Fruit fly (Drosophila melanogaster) S2 (cell line): ENCODE data around the gene smid.

Experiments used
- CG8478 ChIP-seq: fragments of >200 bp; optimal IDR thresholded peaks from 2 replicates; lab custom pipeline; 2018
- CTCF ChIP-seq, 2 experiments: fragments of >200 bp; optimal IDR thresholded peaks; 2 replicates each; lab custom pipeline; 2018

The smid gene

DNA sequence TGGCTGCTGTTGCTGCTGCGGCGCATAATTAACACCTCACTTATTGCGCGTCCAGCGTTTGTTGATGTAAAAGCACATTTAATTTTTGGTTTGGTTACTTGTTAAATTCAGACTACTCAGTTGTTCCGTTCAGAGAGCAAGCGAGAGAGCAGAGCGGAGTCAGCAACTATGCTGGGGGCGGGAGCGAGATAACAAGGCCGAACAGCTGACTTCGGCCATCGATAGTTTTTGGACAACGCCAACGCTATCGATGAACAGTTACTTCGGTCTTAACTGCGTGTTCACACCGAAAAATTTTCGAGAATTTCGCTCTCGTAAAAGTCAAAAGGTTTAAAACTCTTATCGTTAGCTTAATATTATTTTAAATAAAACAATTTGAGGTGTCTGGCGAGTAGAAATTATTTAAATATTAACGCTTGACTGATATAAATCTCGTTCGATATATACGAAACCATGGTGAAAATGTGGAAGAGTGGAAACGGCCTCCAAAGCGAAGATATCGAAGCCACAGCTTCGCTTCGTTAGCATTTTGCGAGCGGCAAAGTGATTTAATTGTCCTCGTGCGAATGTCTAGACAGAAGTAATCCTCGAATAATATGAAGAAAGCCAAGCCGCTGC lies at the start of gene smid, which contains the start of gene SMSr:
Gene smid (plus strand): TSS at position 256 of the 618 bp plus-strand sequence.
Gene SMSr (minus strand): TSS at position 116 of the 618 bp plus-strand sequence.
- TF ChIP-seq CTCF (optimal IDR thresholded peaks at IDR 0.05; lab: Kevin White, UChicago) (no peak), CG8478 (no peak)

DNA sequence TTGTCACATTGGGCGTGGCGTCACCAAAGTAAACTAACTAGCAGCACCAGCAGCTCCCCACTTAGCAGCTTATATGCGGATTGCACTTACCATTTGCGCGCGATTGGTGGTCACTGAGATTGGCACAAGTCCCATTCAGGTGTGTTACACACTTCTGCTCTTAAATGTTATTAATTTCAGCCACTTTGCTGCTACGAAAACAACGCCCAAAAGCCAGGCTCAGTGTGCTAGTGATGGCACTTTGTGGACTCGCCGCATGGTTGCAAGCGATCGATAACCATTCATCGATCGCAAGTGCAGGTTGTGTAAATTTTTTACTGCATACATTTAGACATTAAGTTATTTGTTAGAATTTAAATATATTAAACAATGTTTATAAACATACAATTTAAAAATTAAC lies 46.4 kb upstream of the smid start, which contains the start of the genes wrm1 and wrm2:
Gene wrm1 (minus strand): TSS at position 237 of the 400 bp plus-strand sequence.
Gene wrm2 (minus strand): TSS at position 237 of the 400 bp plus-strand sequence.
- no peak for TF ChIP-seq CTCF (optimal IDR thresholded peaks at IDR 0.05; lab: Kevin White, UChicago)
- TF ChIP-seq CG8478: no peak

DNA sequence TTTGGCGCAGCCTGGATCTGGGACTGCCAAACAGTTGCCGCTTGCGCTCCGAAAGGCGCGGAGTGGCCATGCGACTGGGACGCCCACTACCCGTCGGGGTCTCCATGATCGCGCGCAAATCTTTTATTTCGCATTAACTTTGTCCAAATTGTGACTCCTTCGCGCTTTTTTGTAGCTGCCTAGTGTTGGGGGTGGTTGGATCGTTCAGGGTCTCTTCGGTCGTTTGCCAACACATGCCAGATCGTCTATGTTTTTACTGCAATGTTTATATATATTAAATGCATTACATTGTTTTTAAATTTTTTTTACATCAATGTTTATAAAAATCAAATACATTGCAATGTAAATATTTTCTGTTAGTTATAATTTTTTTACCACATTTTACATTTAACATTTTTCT lies 42.6 kb upstream of the smid start:
- TF ChIP-seq CTCF (optimal IDR thresholded peaks at IDR 0.05; lab: Kevin White, UChicago) (no peak), CG8478 (no peak)

DNA sequence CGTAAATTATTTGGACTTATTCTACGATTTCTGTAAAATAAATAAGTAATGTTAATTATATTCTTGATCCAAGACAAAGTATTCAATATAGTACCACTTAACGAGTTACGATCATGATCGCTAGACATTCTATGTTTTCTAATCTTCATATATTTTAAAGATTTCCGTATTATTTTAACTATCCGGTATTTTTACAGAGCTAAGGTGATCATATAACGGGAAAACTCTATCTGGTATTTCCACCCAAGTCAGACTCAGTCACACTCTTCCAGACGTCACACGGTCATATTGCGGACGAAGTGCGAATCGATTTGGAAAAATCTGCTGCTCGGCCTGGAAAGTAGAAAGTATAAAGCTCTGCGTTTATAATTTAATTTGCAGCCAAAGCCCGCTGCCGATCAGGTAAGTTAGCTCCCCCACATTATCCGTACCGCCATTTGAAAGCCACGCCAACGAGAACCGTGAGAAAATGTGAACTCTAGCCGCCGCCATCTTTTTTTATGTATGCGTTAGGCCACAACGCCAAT lies 42.1 kb upstream of the smid start, which contains the start of the genes lark and eco:
Gene lark (plus strand): TSS at position 51 of the 527 bp plus-strand sequence.
Gene eco (minus strand): TSS at position 125 of the 527 bp plus-strand sequence.
- TF ChIP-seq CTCF (optimal IDR thresholded peaks at IDR 0.05; lab: Kevin White, UChicago): no peak
- TF ChIP-seq CG8478: no peak

DNA sequence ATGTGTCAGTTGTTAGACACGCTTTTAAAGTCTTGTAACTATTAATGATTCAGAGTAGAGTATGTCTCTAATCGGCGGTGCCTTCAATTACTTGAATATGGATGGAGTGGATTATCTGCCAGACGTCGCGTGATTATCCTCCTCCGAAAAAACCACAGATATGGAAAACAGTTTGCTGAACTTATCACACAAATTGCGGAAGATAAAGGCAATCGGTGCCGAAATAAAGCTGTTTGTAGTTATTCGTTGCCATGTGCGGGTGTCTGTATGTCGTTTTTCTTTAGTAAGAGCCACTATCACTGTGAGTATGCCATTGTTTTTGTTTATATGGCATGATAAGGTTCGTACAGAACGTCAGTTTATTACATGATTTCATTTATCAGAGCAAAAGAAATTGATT lies 37.4 kb upstream of the smid start:
- no peak for TF ChIP-seq CTCF (optimal IDR thresholded peaks at IDR 0.05; lab: Kevin White, UChicago)
- no peak for TF ChIP-seq CG8478

DNA sequence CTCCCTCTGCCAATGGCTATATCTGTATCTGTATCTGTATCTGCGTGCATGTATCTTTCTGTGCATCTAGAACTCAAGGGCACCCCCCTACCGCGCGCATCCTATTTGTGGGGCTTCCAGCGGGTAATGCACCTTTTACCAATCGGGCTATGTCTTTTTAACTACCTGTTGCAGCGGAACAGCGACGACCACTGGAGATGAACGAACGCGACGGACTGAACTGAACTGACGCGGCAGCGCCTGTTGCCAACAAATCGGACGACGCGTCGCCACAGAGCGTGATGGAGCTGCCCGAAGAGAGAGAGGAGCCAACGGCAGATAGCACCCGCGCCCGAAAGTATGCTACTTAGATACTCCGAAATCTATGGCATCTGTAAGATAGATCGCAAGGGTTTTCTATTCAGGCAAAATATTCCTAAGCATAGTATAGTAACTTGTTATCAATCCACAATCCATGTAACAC lies 36.4 kb upstream of the smid start, which contains the start of gene Cln7:
Gene Cln7 (minus strand): TSS at position 219 of the 463 bp plus-strand sequence.
- TF ChIP-seq CTCF (optimal IDR thresholded peaks at IDR 0.05; lab: Kevin White, UChicago) (no peak), CG8478 (no peak)

DNA sequence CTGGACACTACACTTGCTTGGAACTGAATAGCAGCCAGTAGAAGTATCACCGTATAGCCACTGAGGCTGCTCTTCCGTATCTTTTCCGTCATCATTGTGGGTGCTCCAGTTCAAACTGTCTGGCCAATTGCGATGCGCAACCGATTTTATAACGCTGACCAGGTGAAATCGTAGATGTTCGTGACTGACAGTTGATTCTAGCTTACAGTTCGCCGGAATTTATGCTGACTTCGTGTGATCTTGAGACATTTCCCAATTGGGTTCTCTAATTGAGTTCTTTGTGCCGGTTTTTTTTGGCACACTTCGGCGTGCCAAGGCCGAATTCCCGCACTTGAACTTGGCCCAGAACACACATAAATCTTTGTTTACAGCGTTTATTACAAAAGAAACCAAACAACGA lies 34.5 kb upstream of the smid start, which contains the start of gene CG14834:
Gene CG14834 (minus strand): TSS at position 173 of the 400 bp plus-strand sequence.
- no peak for TF ChIP-seq CG8478
- no peak for TF ChIP-seq CTCF (optimal IDR thresholded peaks at IDR 0.05; lab: Kevin White, UChicago)

DNA sequence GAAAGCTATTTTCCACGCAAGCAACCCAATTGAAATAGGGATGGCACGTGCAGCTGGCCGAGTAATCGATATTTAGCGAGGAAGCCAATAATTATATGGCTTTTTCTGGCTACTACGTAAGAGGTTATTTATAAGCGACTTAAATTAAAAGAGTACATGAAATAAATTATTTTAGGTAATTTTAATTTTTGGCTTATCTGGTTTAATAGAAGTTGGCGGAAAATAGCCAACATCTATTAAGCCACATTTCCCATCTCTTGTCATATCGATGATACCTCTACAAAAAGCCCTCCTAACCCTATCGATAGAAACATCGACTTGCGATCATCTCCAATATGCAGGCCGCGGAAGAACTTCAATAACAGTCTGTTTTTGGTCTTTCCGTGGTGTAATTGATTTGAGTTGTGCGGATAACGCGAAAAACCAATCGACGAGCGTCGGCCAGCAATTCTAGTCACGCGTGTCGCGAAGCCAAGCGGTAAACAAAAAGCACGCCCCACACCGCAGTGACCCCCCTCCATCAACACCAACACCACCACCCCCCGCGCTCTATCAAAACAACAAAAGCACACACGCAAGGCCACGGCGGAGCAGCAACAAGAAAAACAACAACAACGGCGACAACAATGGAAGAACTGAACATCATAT lies 33.3 kb upstream of the smid start, which contains the start of the genes Srp19 and qm:
Gene Srp19 (minus strand): TSS at position 51 of the 648 bp plus-strand sequence.
Gene qm (plus strand): TSS at position 330 of the 648 bp plus-strand sequence.
- TF ChIP-seq CG8478: no peak
- no peak for TF ChIP-seq CTCF (optimal IDR thresholded peaks at IDR 0.05; lab: Kevin White, UChicago)

DNA sequence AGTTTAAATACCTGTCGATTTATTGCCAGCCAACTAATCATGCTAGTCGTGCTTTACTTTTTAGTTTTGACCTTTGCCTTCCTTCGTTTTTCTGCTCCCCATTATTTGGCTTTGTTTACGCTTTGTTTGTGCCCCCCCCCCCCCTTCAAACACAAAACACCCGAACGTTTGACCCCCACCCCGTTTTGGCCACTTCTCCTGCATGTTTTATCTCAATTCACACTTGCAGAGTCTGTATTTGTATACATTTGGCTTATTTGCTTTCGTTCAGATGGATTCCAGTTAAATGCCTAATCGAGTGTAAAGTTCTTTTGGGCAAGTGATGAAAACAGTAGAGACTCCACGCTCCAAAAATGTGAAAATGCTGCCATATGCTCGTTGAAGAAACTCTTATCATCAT lies 32.1 kb upstream of the smid start:
- no peak for TF ChIP-seq CG8478
- TF ChIP-seq CTCF (optimal IDR thresholded peaks at IDR 0.05; lab: Kevin White, UChicago): no peak

DNA sequence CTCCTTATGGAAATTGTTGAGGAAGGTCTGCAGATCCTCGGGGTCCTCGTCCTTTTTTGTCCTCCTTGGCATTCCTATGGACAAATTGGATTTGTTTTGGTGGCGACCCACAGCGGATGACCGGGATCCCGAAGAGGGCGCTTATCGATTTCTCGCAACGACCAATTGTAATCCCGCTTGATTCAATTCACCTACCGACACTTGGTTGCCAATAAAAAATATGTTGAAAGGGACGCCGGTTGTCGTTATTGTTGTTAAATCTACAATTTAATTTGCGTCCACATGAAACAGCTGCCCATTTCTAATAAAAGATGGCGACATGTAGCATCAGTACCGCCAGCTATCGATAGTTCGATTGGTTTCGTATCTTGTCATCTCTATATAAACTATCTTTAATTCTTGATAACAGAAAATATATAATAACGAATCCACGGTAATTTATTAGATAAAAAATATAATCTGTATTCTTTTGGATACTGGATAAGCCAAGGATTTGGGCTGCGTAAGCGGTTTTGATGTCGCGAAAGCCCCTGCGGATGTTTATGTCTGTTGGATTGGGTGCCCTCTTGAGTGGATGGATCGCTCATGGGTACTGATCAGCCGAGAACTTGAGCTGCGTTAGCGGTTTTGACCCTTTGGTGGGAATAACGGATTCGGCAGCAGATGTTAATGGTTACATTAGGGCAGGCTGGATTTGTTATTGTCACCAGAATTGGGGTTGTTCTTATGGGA lies 24.9 kb upstream of the smid start, which contains the start of gene CTCF:
Gene CTCF (minus strand): TSS at position 328 of the 732 bp plus-strand sequence.
- TF ChIP-seq CTCF (optimal IDR thresholded peaks at IDR 0.05; lab: Kevin White, UChicago) (peak; percentile 85 to 93), CG8478 (no peak)

DNA sequence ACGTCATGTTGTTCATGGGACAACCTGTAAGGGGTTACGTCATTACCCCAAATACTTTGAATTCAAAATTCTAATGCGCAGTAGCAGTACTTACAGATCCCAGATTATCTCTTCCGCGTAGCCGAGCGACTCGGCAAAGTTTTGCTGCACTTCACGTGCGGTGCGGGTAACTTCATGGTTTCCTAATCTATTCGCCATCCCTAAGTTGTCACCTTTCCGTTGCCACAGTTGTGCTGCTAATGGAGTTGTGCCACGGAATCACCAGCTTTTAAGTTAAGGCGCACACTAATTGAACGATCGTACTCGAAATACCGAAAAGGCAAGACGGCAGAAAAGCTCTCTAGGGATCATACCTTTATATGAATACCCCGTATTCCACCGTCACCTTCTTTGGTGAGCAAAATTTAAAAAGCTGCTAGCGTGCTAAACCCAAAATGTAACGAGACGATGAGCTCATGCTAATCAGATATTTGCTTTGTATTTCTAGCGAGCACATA lies 21.5 kb upstream of the smid start, which contains the start of gene pst:
Gene pst (minus strand): TSS at position 437 of the 497 bp plus-strand sequence.
- no peak for TF ChIP-seq CTCF (optimal IDR thresholded peaks at IDR 0.05; lab: Kevin White, UChicago)

DNA sequence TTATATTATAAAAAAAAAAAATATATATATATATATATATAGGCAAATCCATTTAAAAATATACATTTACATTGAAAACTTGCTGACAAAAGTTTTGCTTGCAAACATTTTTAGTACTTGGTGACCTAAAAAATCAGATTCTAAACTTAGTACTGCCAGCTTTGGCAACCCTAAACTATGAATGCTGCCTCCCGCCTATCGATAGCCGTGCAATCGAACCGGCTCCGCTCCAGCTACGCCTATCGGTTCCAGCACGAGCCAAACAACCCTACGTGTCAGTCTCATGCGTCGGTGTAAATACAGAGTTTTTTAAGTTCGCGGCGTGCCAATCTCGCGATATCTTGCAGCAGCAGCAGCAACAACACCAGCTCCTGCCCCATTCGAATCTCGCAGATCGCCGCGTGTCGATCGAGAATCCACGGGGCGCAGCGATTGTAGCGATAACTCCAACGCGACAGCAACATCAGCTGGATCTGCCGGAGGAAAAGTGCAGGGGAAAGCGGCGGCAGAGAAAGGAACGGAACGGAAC lies 21.0 kb upstream of the smid start, which contains the start of gene Sec63:
Gene Sec63 (plus strand): TSS at position 238 of the 529 bp plus-strand sequence.
- no peak for TF ChIP-seq CG8478
- TF ChIP-seq CTCF (optimal IDR thresholded peaks at IDR 0.05; lab: Kevin White, UChicago): peak; percentile 16 to 40

DNA sequence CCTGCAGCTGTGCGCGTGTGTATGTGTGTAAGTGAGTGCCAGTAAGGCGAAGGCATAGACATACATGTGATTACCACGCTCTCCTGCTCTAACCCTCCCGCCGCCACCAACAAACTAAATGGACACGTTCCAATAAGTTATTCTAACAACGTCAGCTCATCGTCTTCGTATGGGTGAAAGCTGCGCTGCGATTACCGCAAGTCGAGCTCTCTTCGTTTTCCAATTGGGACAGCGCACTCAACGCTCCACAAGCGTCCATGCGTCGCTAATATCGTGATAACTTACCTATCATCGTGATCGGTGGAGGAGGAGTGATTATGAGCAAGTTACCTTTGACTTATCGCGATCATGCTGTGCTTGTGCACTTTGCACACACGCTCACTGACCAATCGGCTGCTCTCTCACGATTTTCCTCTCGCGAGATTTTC lies 20.3 kb upstream of the smid start:
- TF ChIP-seq CG8478: no peak
- TF ChIP-seq CTCF (optimal IDR thresholded peaks at IDR 0.05; lab: Kevin White, UChicago): no peak

DNA sequence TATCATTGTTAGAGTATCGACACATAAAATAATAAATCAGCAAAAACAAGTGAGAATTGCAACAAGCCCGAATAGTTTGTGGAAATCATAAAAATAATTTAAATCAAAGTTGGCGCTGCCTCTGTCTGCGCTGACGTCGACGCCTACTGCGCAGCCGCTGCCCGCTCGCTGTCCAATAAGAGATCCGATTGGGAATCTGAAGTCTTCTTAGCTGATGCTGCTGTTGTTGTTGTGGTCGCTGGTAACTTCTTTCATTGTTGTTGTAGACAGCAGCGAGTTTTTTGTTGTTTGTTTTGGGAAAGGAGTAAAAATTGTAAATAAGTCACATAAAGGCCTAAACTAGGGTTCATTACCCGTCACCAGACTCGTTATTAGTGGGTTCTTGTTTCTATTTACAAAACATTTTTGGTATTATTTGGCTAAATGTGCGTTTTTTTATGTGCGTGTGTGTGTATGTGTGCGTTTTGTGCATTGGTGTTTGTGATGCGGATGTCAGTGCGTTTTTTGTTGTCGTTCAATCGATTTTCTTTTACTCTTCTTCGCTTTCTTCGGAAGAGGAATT lies 16.6 kb upstream of the smid start:
- TF ChIP-seq CTCF (optimal IDR thresholded peaks at IDR 0.05; lab: Kevin White, UChicago): no peak
- no peak for TF ChIP-seq CG8478
